Worm (Caenorhabditis elegans) whole organism, young adult: ENCODE measurements around the gene T19D12.6.
A peak's percentile ranks its signal among the peaks of the same experiment; 100 is the strongest.

Source experiments
- cebp-1 ChIP-seq, 2 experiments: fragments of 200-800 bp in 1 of 2; sonication (Bioruptor generic) in 1 of 2; sonication (generic microtip) in 1 of 2; IDR thresholded peaks in 1 of 2; optimal IDR thresholded peaks in 1 of 2; 2 replicates each; pipeline versions ENCODE4 v1.3.6 to Lab custom; 2017 to 2022; ENCODE audit warnings: missing compliant biosample characterization in 2 of 2, missing genetic modification characterization in 2 of 2, mild to moderate bottlenecking in 1 of 2, missing genetic modification reagents in 1 of 2, moderate library complexity in 1 of 2
- ekl-4 ChIP-seq: fragments of 200-800 bp; sonication (Bioruptor generic); IDR thresholded peaks from 2 replicates; pipeline ENCODE4 v1.3.6; 2022; ENCODE audit warnings: missing genetic modification reagents, missing genetic modification characterization, missing compliant biosample characterization
- hmg-20 ChIP-seq: fragments of 200-800 bp; sonication (Bioruptor generic); IDR thresholded peaks from 2 replicates; pipeline ENCODE4 v1.3.6; 2022; ENCODE audit warnings: missing genetic modification reagents, missing genetic modification characterization, missing compliant biosample characterization
- madf-10 ChIP-seq: sonication (generic microtip); optimal IDR thresholded peaks from 2 replicates; lab custom pipeline; 2016; ENCODE audit warnings: mild to moderate bottlenecking, missing genetic modification characterization, missing compliant biosample characterization
- madf-3 ChIP-seq: fragments of 200-800 bp; sonication (Bioruptor generic); IDR thresholded peaks from 2 replicates; pipeline ENCODE4 v1.3.6; 2022; ENCODE audit warnings: missing genetic modification reagents, missing genetic modification characterization, missing compliant biosample characterization
- nfyb-1 ChIP-seq: fragments of 200-800 bp; sonication (Bioruptor generic); IDR thresholded peaks from 2 replicates; pipeline ENCODE4 v1.3.6; 2022; ENCODE audit warnings: missing genetic modification reagents, missing genetic modification characterization, missing compliant biosample characterization
- sdz-38 ChIP-seq: sonication (generic microtip); optimal IDR thresholded peaks from 2 replicates; lab custom pipeline; 2016; ENCODE audit warnings: missing genotype, missing genetic modification characterization, missing compliant biosample characterization

T19D12.6 gene

ce11 chrII:6587264-6587870 lies 55.5 kb downstream of the T19D12.6 start, which contains the start of gene C56C10.7 (continued):
- TF ChIP-seq nfyb-1 (GFP tag; lab: Robert Waterston, UW) (peak; percentile 69; the same call in 1 of the 2 replicates), madf-3 (GFP tag; lab: Robert Waterston, UW) (peak; percentile 94), cebp-1 (GFP tag; IDR thresholded peaks at IDR 0.05; lab: Robert Waterston, UW) (no peak), cebp-1 (tag; optimal IDR thresholded peaks at IDR 0.05; lab: Kevin White, UChicago) (peak; percentile 54), hmg-20 (0 out of 2 replicates have a peak, but pooled peaks have one; percentile 23), sdz-38 (tag; lab: Kevin White, UChicago) (no peak), madf-10 (tag; lab: Kevin White, UChicago) (peak; percentile 34), ekl-4 (peak; percentile 93)
